Worm (Caenorhabditis elegans): Measurements from ENCODE around the gene perm-5.

- TF ChIP-seq klf-2 (GFP tag; conservative IDR thresholded peaks at IDR 0.05), result no peak
- TF ChIP-seq flt-1 (GFP tag; IDR thresholded peaks at IDR 0.05), result no peak
- TF ChIP-seq ztf-29 (GFP tag; IDR thresholded peaks at IDR 0.05), result no peak
- no peak for TF ChIP-seq cog-1 (tag; optimal IDR thresholded peaks at IDR 0.05)
- TF ChIP-seq med-1 (GFP tag; optimal IDR thresholded peaks at IDR 0.05; ENCODE audit: insufficient read depth), result no peak
- no peak for TF ChIP-seq ref-1 (GFP tag; conservative IDR thresholded peaks at IDR 0.05)
- TF ChIP-seq tab-1 (GFP tag; IDR thresholded peaks at IDR 0.05), result no peak
Observed at ce11 chrIV:5678044-5678443, 25.2 kb downstream of the perm-5 start, which contains the start of gene C55C3.4.

Measured in whole organism, midembryonic.